Worm (Caenorhabditis elegans): ENCODE data around the gene F25H8.2.

DNA sequence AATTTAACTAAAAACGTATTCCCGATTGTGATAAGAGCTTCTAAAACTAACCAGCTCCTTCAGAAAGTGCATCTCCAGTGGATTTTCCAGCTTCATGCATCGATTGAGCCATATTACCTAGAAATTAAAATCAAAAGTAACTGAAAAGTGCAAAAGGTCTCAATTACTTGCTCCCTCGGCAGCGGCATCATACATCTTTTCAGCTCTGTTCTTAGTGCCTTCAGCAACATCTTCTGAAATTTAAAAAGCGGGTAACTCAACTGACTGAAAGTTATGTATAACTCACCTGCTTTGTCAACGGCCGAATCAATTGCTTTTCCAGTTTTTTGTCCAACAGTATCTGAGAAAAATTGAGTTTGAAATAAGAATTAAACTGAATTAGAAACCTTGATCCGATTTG is 7.6 kb upstream of the F25H8.2 start:
- TF ChIP-seq ztf-29 (GFP tag; IDR thresholded peaks at IDR 0.05) = no peak
- no peak for TF ChIP-seq T22C8.4 (GFP tag; IDR thresholded peaks at IDR 0.05)
